Fruit fly (Drosophila melanogaster): ENCODE results near the gene r2d2.
A peak's percentile ranks its signal among the peaks of the same experiment; 100 is the strongest.

r2d2 gene

dm6 chr2L:7810519-7810918 is 10.6 kb downstream of the r2d2 start, which contains the start of gene Cdc14:
TSS of gene Cdc14 (minus strand) at chr2L:7810703.
- TF ChIP-seq fru (GFP tag; optimal IDR thresholded peaks at IDR 0.05) (peak; percentile 5), Hnf4 (GFP tag; optimal IDR thresholded peaks at IDR 0.05) (no peak), Sp1 (GFP tag; optimal IDR thresholded peaks at IDR 0.05) (peak; percentile 3), h (GFP tag; optimal IDR thresholded peaks at IDR 0.05) (no peak), Mio (GFP tag; optimal IDR thresholded peaks at IDR 0.05) (no peak), ey (GFP tag; optimal IDR thresholded peaks at IDR 0.05) (no peak), sage (GFP tag; optimal IDR thresholded peaks at IDR 0.05) (no peak), CG9705 (GFP tag; optimal IDR thresholded peaks at IDR 0.05) (no peak), CrebA (GFP tag; optimal IDR thresholded peaks at IDR 0.05; ENCODE audit: borderline replicate concordance) (no peak), Abd-B (GFP tag; optimal IDR thresholded peaks at IDR 0.05) (no peak), OdsH (GFP tag; optimal IDR thresholded peaks at IDR 0.05) (no peak), usp (GFP tag; optimal IDR thresholded peaks at IDR 0.05) (no peak), br (GFP tag; optimal IDR thresholded peaks at IDR 0.05) (peak; percentile 6), Rel (GFP tag; optimal IDR thresholded peaks at IDR 0.05) (no peak), Rel (tag; optimal IDR thresholded peaks at IDR 0.05) (peak; percentile 59), foxo (GFP tag; optimal IDR thresholded peaks at IDR 0.05) (peak in 1 of 2 experiments; percentile 4), Hr83 (GFP tag; optimal IDR thresholded peaks at IDR 0.05; ENCODE audit: poor library complexity, severe bottlenecking) (peak; percentile 60), sv (GFP tag; optimal IDR thresholded peaks at IDR 0.05) (no peak), Vsx2 (GFP tag; optimal IDR thresholded peaks at IDR 0.05; ENCODE audit: partially characterized antibody) (peak; percentile 28), Jra (GFP tag; optimal IDR thresholded peaks at IDR 0.05) (no peak), Myc (optimal IDR thresholded peaks at IDR 0.05) (no peak), woc (GFP tag; optimal IDR thresholded peaks at IDR 0.05) (no peak), CG32264 (GFP tag; optimal IDR thresholded peaks at IDR 0.05) (no peak)

- TF ChIP-seq GATAd (GFP tag; optimal IDR thresholded peaks at IDR 0.05), result no peak
- no peak for TF ChIP-seq dmrt93B (GFP tag; optimal IDR thresholded peaks at IDR 0.05)
- TF ChIP-seq brk (GFP tag; optimal IDR thresholded peaks at IDR 0.05), result no peak
- TF ChIP-seq sage (GFP tag; optimal IDR thresholded peaks at IDR 0.05), result no peak
- no peak for TF ChIP-seq ey (GFP tag; optimal IDR thresholded peaks at IDR 0.05)
- no peak for TF ChIP-seq Jra (GFP tag; optimal IDR thresholded peaks at IDR 0.05)
- TF ChIP-seq HLH106 (tag; optimal IDR thresholded peaks at IDR 0.05), result no peak
- TF ChIP-seq CG32264 (GFP tag; optimal IDR thresholded peaks at IDR 0.05), result no peak
- TF ChIP-seq foxo (GFP tag; optimal IDR thresholded peaks at IDR 0.05), result peak in 1 of 2 experiments; percentile 4
- TF ChIP-seq Dif (GFP tag; optimal IDR thresholded peaks at IDR 0.05; ENCODE audit: partially characterized antibody), result peak; percentile 36
- no peak for TF ChIP-seq jim (GFP tag; optimal IDR thresholded peaks at IDR 0.05)
- TF ChIP-seq Hnf4 (GFP tag; optimal IDR thresholded peaks at IDR 0.05), result no peak
- TF ChIP-seq psq (GFP tag; optimal IDR thresholded peaks at IDR 0.05), result peak; percentile 88
- TF ChIP-seq tai (GFP tag; optimal IDR thresholded peaks at IDR 0.05), result no peak
- peak; percentile 48 for TF ChIP-seq Hr83 (GFP tag; optimal IDR thresholded peaks at IDR 0.05; ENCODE audit: poor library complexity, severe bottlenecking)
- no peak for TF ChIP-seq Dfd (GFP tag; optimal IDR thresholded peaks at IDR 0.05)
- no peak for TF ChIP-seq h (GFP tag; optimal IDR thresholded peaks at IDR 0.05)
- no peak for TF ChIP-seq woc (GFP tag; optimal IDR thresholded peaks at IDR 0.05)
- peak; percentile 5 for TF ChIP-seq Sp1 (GFP tag; optimal IDR thresholded peaks at IDR 0.05)
- TF ChIP-seq dl (GFP tag; optimal IDR thresholded peaks at IDR 0.05; ENCODE audit: insufficient read depth in 1 of 2, partially characterized antibody in 2 of 2), result no peak
- no peak for TF ChIP-seq Abd-B (GFP tag; optimal IDR thresholded peaks at IDR 0.05)
- TF ChIP-seq Rel (GFP tag; optimal IDR thresholded peaks at IDR 0.05), result no peak
- peak; percentile 74 for TF ChIP-seq Rel (tag; optimal IDR thresholded peaks at IDR 0.05)
- TF ChIP-seq Mio (GFP tag; optimal IDR thresholded peaks at IDR 0.05), result no peak
- no peak for TF ChIP-seq rgr (GFP tag; optimal IDR thresholded peaks at IDR 0.05)
Measured at dm6 chr2L:7811249-7812002, 11.5 kb downstream of the r2d2 start, which contains the start of gene LanB1. TSS of gene LanB1 (plus strand) at chr2L:7811438.

All from whole organism, wandering third instar larva.